Fruit fly (Drosophila melanogaster) whole organism, wandering third instar larva: Measurements from ENCODE around the gene PIG-Wb.

ENCODE experiments used
- Dif ChIP-seq: fragments of 200-275, 200-300 bp; sonication (Bioruptor generic); optimal IDR thresholded peaks from 2 replicates; lab custom pipeline; 2018; ENCODE audit warnings: missing biosample characterization, missing genetic modification characterization; ENCODE audit not compliant: partially characterized antibody
- HLH106 ChIP-seq: fragments of 200-800 bp; optimal IDR thresholded peaks from 3 replicates; lab custom pipeline; 2019; ENCODE audit warnings: missing biosample characterization, mild to moderate bottlenecking, missing genetic modification characterization, moderate library complexity
- Hr78 ChIP-seq: fragments of >200 bp; optimal IDR thresholded peaks from 2 replicates; lab custom pipeline; 2017; ENCODE audit warnings: missing biosample characterization, missing genetic modification characterization
- Mio ChIP-seq: sonication (Bioruptor generic); optimal IDR thresholded peaks from 2 replicates; lab custom pipeline; 2016; ENCODE audit warnings: missing biosample characterization, missing genetic modification characterization
- br ChIP-seq: fragments of 200-800 bp; sonication (Bioruptor generic); optimal IDR thresholded peaks from 2 replicates; lab custom pipeline; 2016; ENCODE audit warnings: missing biosample characterization, missing genetic modification characterization
- ey ChIP-seq: fragments of 200-800 bp; sonication (Bioruptor generic); optimal IDR thresholded peaks from 2 replicates; lab custom pipeline; 2016; ENCODE audit warnings: missing biosample characterization, missing genetic modification characterization
- jim ChIP-seq: fragments of 175-275, 200-325 bp; sonication (Bioruptor generic); optimal IDR thresholded peaks from 2 replicates; lab custom pipeline; 2016; ENCODE audit warnings: missing biosample characterization, mild to moderate bottlenecking, missing genetic modification characterization
- pan ChIP-seq: fragments of >200 bp; optimal IDR thresholded peaks from 2 replicates; lab custom pipeline; 2017

DNA sequence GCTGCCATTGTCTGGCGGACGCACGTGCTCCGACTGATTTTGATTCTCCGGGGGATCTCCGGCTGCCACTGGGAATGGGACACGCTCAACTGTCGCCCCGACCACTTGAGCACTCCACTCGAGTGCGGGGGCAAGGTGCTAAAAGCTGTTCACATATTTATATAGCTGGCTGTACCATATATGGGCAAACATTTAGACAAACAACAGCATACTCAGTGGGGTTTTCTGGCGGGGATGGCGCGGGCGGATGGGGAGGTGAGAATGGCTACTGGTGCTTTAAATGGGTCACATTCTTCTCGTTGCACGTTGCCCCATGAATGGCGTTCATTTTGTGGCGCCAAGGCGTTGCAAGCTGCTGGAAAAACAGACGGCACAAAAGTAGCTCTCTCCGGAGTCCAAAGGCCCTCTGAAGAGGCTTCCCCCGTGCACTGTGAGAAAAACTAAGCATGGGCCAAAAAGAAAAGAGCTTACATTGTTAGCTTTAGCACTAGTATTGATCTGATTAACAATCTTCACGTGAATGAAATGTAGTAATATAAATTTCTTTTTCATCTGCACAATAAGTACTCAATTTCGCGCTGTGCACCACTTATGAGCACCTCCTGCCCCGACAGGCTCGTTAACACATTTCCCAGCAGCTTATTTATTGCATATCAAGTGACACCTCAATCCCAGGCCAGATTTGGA is 47.0 kb downstream of the PIG-Wb start:
- TF ChIP-seq Hr78 (GFP tag; lab: Kevin White, UChicago) = no peak
- TF ChIP-seq Dif (GFP tag; lab: Kevin White, UChicago) = no peak
- TF ChIP-seq jim (GFP tag; lab: Kevin White, UChicago) = peak; percentile 14
- no peak for TF ChIP-seq pan (lab: Kevin White, UChicago)
- peak; percentile 45 for TF ChIP-seq ey
- TF ChIP-seq Mio (GFP tag; lab: Kevin White, UChicago) = no peak
- TF ChIP-seq br (GFP tag; lab: Kevin White, UChicago) = peak; percentile 48
- TF ChIP-seq HLH106 (tag; lab: Kevin White, UChicago) = peak; percentile 45
